Worm (Caenorhabditis elegans) whole organism, mixed stage, embryonic: ENCODE results near the gene pld-1.

Experiments
- elt-1 ChIP-seq: sonication (generic microtip); optimal IDR thresholded peaks from 2 replicates; lab custom pipeline; 2017; ENCODE audit warnings: missing genetic modification characterization, mild to moderate bottlenecking, missing compliant biosample characterization, antibody characterized with exemption, moderate library complexity, borderline replicate concordance; ENCODE audit not compliant: insufficient read depth
- unc-62 ChIP-seq: fragments of 150-350 bp; optimal IDR thresholded peaks from 2 replicates; lab custom pipeline; 2014; ENCODE audit warnings: missing biosample characterization, missing genetic modification reagents, missing genetic modification characterization

ce11 chrII:5046209-5047200 lies 45.0 kb downstream of the pld-1 start:
- no peak for TF ChIP-seq elt-1 (tag; lab: Kevin White, UChicago)
- no peak for TF ChIP-seq unc-62
